Worm (Caenorhabditis elegans) whole organism, early embryonic: Measurements from ENCODE around the gene Y45G5AM.9.

Experiments
- B0310.2 ChIP-seq: sonication (generic microtip); optimal IDR thresholded peaks from 2 replicates; lab custom pipeline; 2016; ENCODE audit warnings: mild to moderate bottlenecking, missing genetic modification characterization, missing compliant biosample characterization
- F13C5.2 ChIP-seq: sonication (generic microtip); optimal IDR thresholded peaks from 2 replicates; lab custom pipeline; 2017; ENCODE audit warnings: mild to moderate bottlenecking, missing genetic modification characterization, inconsistent platforms, missing compliant biosample characterization
- aly-1 ChIP-seq: sonication (generic microtip); optimal IDR thresholded peaks from 2 replicates; lab custom pipeline; 2016; ENCODE audit warnings: missing genetic modification characterization, missing compliant biosample characterization
- ama-1 ChIP-seq: fragments of 150-350 bp; optimal IDR thresholded peaks from 2 replicates; lab custom pipeline; 2014
- ceh-13 ChIP-seq: fragments of 200-800 bp; sonication (Bioruptor generic); optimal IDR thresholded peaks from 2 replicates; lab custom pipeline; 2018; ENCODE audit warnings: mild to moderate bottlenecking, missing genetic modification characterization, missing compliant biosample characterization
- ceh-36 ChIP-seq: sonication (generic microtip); optimal IDR thresholded peaks from 2 replicates; lab custom pipeline; 2016; ENCODE audit warnings: missing genetic modification characterization, inconsistent platforms, missing compliant biosample characterization
- ets-7 ChIP-seq: sonication (generic microtip); optimal IDR thresholded peaks from 2 replicates; lab custom pipeline; 2016; ENCODE audit warnings: missing genotype, missing genetic modification characterization, missing compliant biosample characterization
- flt-1 ChIP-seq: fragments of 200-800 bp; sonication (Bioruptor generic); IDR thresholded peaks from 2 replicates; pipeline ENCODE4 v1.3.6; 2022; ENCODE audit warnings: missing genetic modification characterization, missing compliant biosample characterization
- hmbx-1 ChIP-seq: sonication (generic microtip); optimal IDR thresholded peaks from 2 replicates; lab custom pipeline; 2016; ENCODE audit warnings: mild to moderate bottlenecking, missing genetic modification characterization, missing compliant biosample characterization
- hmg-4 ChIP-seq: fragments of 200-800 bp; sonication (Bioruptor generic); optimal IDR thresholded peaks from 2 replicates; lab custom pipeline; 2018; ENCODE audit warnings: mild to moderate bottlenecking, missing genetic modification characterization, missing compliant biosample characterization
- hnd-1 ChIP-seq: sonication (generic microtip); optimal IDR thresholded peaks from 2 replicates; lab custom pipeline; 2016; ENCODE audit warnings: missing genetic modification characterization, missing compliant biosample characterization
- pes-1 ChIP-seq: fragments of 200-800 bp; sonication (Bioruptor generic); IDR thresholded peaks from 2 replicates; pipeline ENCODE4 v1.3.6; 2022; ENCODE audit warnings: missing genetic modification reagents, missing genetic modification characterization, missing compliant biosample characterization
- scrt-1 ChIP-seq: fragments of 200-800 bp; sonication (Bioruptor generic); IDR thresholded peaks from 2 replicates; pipeline ENCODE4 v1.3.6; 2022; ENCODE audit warnings: missing genetic modification characterization, missing compliant biosample characterization
- sea-1 ChIP-seq: fragments of 200-800 bp; sonication (Bioruptor generic); conservative IDR thresholded peaks from 2 replicates; pipeline ENCODE4 v1.3.6; 2022; ENCODE audit warnings: missing genetic modification characterization, missing compliant biosample characterization
- tbx-11 ChIP-seq: fragments of 200-800 bp; sonication (Bioruptor generic); IDR thresholded peaks from 2 replicates; pipeline ENCODE4 v1.3.6; 2022; ENCODE audit warnings: missing genetic modification characterization, missing compliant biosample characterization
- tbx-37 ChIP-seq: fragments of 200-800 bp; sonication (Bioruptor generic); conservative IDR thresholded peaks from 2 replicates; pipeline ENCODE4 v1.3.6; 2022; ENCODE audit warnings: missing genetic modification reagents, missing genetic modification characterization, missing compliant biosample characterization
- tra-4 ChIP-seq: sonication (generic microtip); optimal IDR thresholded peaks from 2 replicates; lab custom pipeline; 2017; ENCODE audit warnings: missing genetic modification characterization, missing compliant biosample characterization

The Y45G5AM.9 gene

ce11 chrV:4170138-4170537 lies 24.3 kb downstream of the Y45G5AM.9 start, which contains the start of gene Y45G5AM.7:
Gene Y45G5AM.7 (minus strand): TSS chrV:4170238.
- TF ChIP-seq sea-1: no peak
- TF ChIP-seq aly-1 (tag; lab: Kevin White, UChicago): no peak
- TF ChIP-seq F13C5.2 (tag; lab: Kevin White, UChicago): no peak
- TF ChIP-seq ama-1: no peak
- no peak for TF ChIP-seq hmg-4 (GFP tag; lab: Kevin White, UChicago)
- TF ChIP-seq tbx-37: no peak
- no peak for TF ChIP-seq ets-7 (tag; lab: Kevin White, UChicago)
- no peak for TF ChIP-seq hnd-1 (tag; lab: Kevin White, UChicago)
- no peak for TF ChIP-seq scrt-1 (GFP tag; lab: Robert Waterston, UW)
- TF ChIP-seq tbx-11: no peak
- no peak for TF ChIP-seq ceh-13 (GFP tag; lab: Kevin White, UChicago)
- TF ChIP-seq B0310.2: no peak
- no peak for TF ChIP-seq pes-1
- no peak for TF ChIP-seq tra-4 (tag; lab: Kevin White, UChicago)

DNA sequence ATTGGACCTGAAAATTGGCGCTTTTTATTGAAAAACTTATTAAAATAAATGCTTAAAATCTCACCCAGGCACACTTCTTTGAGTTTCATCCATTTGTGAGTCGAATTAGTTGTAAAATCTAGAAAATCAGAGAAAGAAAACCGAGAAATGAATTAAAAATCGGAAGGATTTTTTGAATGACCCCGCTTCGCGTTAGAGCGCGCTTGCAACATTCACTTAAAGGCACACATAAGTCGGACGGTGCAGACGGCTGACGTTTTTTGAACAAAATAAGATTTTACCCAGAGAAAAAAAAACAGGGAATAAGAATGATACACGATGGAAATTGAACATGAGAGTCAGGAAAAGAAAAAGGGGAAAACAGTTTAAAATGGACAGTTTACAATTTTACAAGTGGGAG lies 24.8 kb downstream of the Y45G5AM.9 start:
- TF ChIP-seq F13C5.2 (tag; lab: Kevin White, UChicago): no peak
- no peak for TF ChIP-seq hmg-4 (GFP tag; lab: Kevin White, UChicago)
- no peak for TF ChIP-seq B0310.2
- no peak for TF ChIP-seq tbx-11

ce11 chrV:4168045-4168444 lies 26.4 kb downstream of the Y45G5AM.9 start:
- TF ChIP-seq flt-1 (GFP tag; lab: Robert Waterston, UW) (no peak), ets-7 (tag; lab: Kevin White, UChicago) (no peak), scrt-1 (GFP tag; lab: Robert Waterston, UW) (no peak), ama-1 (no peak), sea-1 (no peak), tra-4 (tag; lab: Kevin White, UChicago) (no peak), ceh-36 (tag; lab: Kevin White, UChicago) (no peak), pes-1 (no peak), B0310.2 (no peak), aly-1 (tag; lab: Kevin White, UChicago) (no peak), hnd-1 (tag; lab: Kevin White, UChicago) (no peak), tbx-11 (no peak), hmg-4 (GFP tag; lab: Kevin White, UChicago) (no peak)

ce11 chrV:4164504-4164959 lies 29.9 kb downstream of the Y45G5AM.9 start, which contains the start of gene Y45G5AM.3:
Gene Y45G5AM.3 (plus strand): TSS chrV:4164554.
- TF ChIP-seq hnd-1 (tag; lab: Kevin White, UChicago) (no peak), flt-1 (GFP tag; lab: Robert Waterston, UW) (no peak), ceh-36 (tag; lab: Kevin White, UChicago) (no peak), ceh-13 (GFP tag; lab: Kevin White, UChicago) (no peak), scrt-1 (GFP tag; lab: Robert Waterston, UW) (no peak), B0310.2 (no peak), tbx-11 (no peak), tra-4 (tag; lab: Kevin White, UChicago) (no peak)

DNA sequence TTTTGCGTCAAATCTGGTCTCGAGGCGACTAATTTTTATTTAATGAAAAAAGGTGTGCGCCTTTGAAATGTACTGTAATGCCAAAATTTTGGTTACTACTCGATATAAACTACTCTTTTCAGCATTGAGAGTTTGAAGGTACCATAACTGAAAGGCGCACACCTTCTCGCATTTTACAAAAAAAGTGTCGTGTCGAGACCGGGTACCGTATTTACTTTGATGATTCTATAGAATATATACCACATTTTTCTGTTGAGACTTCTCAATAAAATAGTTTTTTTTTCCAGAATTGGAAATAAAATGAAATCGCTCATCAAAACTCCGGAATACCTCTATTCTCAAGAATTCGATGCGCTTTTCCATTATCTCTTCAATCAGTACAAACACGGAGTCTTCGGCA lies 31.5 kb downstream of the Y45G5AM.9 start, which contains the start of gene Y45G5AM.4:
Gene Y45G5AM.4 (plus strand): TSS at position 301 of the 400 bp plus-strand sequence.
- TF ChIP-seq flt-1 (GFP tag; lab: Robert Waterston, UW): no peak
- TF ChIP-seq tra-4 (tag; lab: Kevin White, UChicago): no peak
- no peak for TF ChIP-seq hnd-1 (tag; lab: Kevin White, UChicago)
- TF ChIP-seq ceh-36 (tag; lab: Kevin White, UChicago): no peak
- no peak for TF ChIP-seq ama-1
- TF ChIP-seq hmg-4 (GFP tag; lab: Kevin White, UChicago): no peak
- TF ChIP-seq ceh-13 (GFP tag; lab: Kevin White, UChicago): no peak
- TF ChIP-seq pes-1: no peak
- no peak for TF ChIP-seq scrt-1 (GFP tag; lab: Robert Waterston, UW)
- TF ChIP-seq tbx-37: no peak
- TF ChIP-seq aly-1 (tag; lab: Kevin White, UChicago): no peak
- TF ChIP-seq F13C5.2 (tag; lab: Kevin White, UChicago): no peak
- TF ChIP-seq B0310.2: no peak
- TF ChIP-seq hmbx-1 (tag; lab: Kevin White, UChicago): no peak
- TF ChIP-seq tbx-11: no peak
- no peak for TF ChIP-seq ets-7 (tag; lab: Kevin White, UChicago)

DNA sequence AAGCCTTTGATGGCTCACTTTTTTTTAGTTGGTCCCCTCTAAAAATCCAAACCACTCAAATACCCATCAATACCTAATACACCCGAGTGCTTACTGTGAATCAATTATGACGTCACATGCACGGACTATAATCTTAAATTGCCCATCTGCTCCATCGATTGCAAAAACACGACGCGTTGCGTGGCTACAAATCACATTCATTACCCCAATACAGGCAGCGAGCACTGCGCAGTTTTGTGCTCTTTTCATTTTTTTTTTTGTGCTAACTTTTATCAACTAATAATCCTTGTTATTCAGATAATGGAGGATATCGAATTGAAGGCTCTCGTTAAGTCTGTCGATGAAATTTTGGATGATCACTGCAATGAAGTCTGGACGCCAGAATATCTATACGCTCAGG lies 34.4 kb downstream of the Y45G5AM.9 start, which contains the start of gene Y45G5AM.5:
Gene Y45G5AM.5 (plus strand): TSS at position 301 of the 400 bp plus-strand sequence.
- no peak for TF ChIP-seq B0310.2
- TF ChIP-seq ceh-13 (GFP tag; lab: Kevin White, UChicago): no peak
- no peak for TF ChIP-seq F13C5.2 (tag; lab: Kevin White, UChicago)
- no peak for TF ChIP-seq sea-1
- no peak for TF ChIP-seq tra-4 (tag; lab: Kevin White, UChicago)
- no peak for TF ChIP-seq ets-7 (tag; lab: Kevin White, UChicago)
- no peak for TF ChIP-seq flt-1 (GFP tag; lab: Robert Waterston, UW)
- no peak for TF ChIP-seq ama-1
- TF ChIP-seq scrt-1 (GFP tag; lab: Robert Waterston, UW): no peak
- no peak for TF ChIP-seq pes-1

- no peak for TF ChIP-seq hmg-4 (GFP tag; lab: Kevin White, UChicago)
- no peak for TF ChIP-seq pes-1
- no peak for TF ChIP-seq B0310.2
- TF ChIP-seq tra-4 (tag; lab: Kevin White, UChicago): no peak
- TF ChIP-seq sea-1: no peak
- no peak for TF ChIP-seq aly-1 (tag; lab: Kevin White, UChicago)
- no peak for TF ChIP-seq F13C5.2 (tag; lab: Kevin White, UChicago)
- no peak for TF ChIP-seq ets-7 (tag; lab: Kevin White, UChicago)
- no peak for TF ChIP-seq tbx-11
- no peak for TF ChIP-seq hmbx-1 (tag; lab: Kevin White, UChicago)
- no peak for TF ChIP-seq ceh-36 (tag; lab: Kevin White, UChicago)
- no peak for TF ChIP-seq ceh-13 (GFP tag; lab: Kevin White, UChicago)
- no peak for TF ChIP-seq scrt-1 (GFP tag; lab: Robert Waterston, UW)
- no peak for TF ChIP-seq hnd-1 (tag; lab: Kevin White, UChicago)
- TF ChIP-seq tbx-37: no peak
- no peak for TF ChIP-seq ama-1
- no peak for TF ChIP-seq flt-1 (GFP tag; lab: Robert Waterston, UW)
These were observed 37.1 kb downstream of the Y45G5AM.9 start for ce11 chrV:4157291-4157690.
